Fruit fly (Drosophila melanogaster) whole organism, embryonic: ENCODE data around the gene RpL32.

Source experiments
- CG10321 ChIP-seq: fragments of 200-800 bp; sonication (Bioruptor generic); IDR thresholded peaks from 2 replicates; pipeline ENCODE4 v1.3.6; 2022; ENCODE audit warnings: missing biosample characterization, missing genetic modification characterization
- CG10543 ChIP-seq: fragments of 200-800 bp; sonication (Bioruptor generic); optimal IDR thresholded peaks from 3 replicates; lab custom pipeline; 2017; ENCODE audit warnings: missing biosample characterization, mild to moderate bottlenecking, missing genetic modification characterization, moderate library complexity
- CG10654 ChIP-seq: fragments of 200-800 bp; sonication (Bioruptor generic); optimal IDR thresholded peaks from 2 replicates; lab custom pipeline; 2016; ENCODE audit warnings: missing biosample characterization, missing genetic modification characterization
- CG11695 ChIP-seq: fragments of 200-800 bp; sonication (Bioruptor generic); IDR thresholded peaks from 3 replicates; pipeline ENCODE4 v1.3.6; 2022; ENCODE audit warnings: missing biosample characterization, missing genetic modification characterization
- CG12236 ChIP-seq: fragments of 200-800 bp; sonication (Bioruptor generic); optimal IDR thresholded peaks from 2 replicates; lab custom pipeline; 2016; ENCODE audit warnings: missing biosample characterization, missing genetic modification characterization
- CG1233 ChIP-seq: fragments of 200-800 bp; sonication (Bioruptor generic); optimal IDR thresholded peaks from 4 replicates; lab custom pipeline; 2018; ENCODE audit warnings: missing biosample characterization, mild to moderate bottlenecking, missing genetic modification characterization
- CG12769 ChIP-seq: fragments of 200-800 bp; sonication (Bioruptor generic); optimal IDR thresholded peaks from 2 replicates; lab custom pipeline; 2019; ENCODE audit warnings: missing biosample characterization, mild to moderate bottlenecking, missing genetic modification characterization, moderate library complexity
- CG14710 ChIP-seq: fragments of 200-800 bp; sonication (Bioruptor generic); optimal IDR thresholded peaks from 3 replicates; lab custom pipeline; 2019; ENCODE audit warnings: missing biosample characterization, mild to moderate bottlenecking, missing genetic modification characterization, moderate library complexity
- CG16815 ChIP-seq: fragments of 200-800 bp; sonication (Bioruptor generic); optimal IDR thresholded peaks from 3 replicates; lab custom pipeline; 2017; ENCODE audit warnings: missing biosample characterization, mild to moderate bottlenecking, missing genetic modification characterization
- CG17186 ChIP-seq: fragments of 200-800 bp; sonication (Bioruptor generic); optimal IDR thresholded peaks from 3 replicates; lab custom pipeline; 2017; ENCODE audit warnings: missing biosample characterization, missing genetic modification reagents, missing genetic modification characterization
- CG17361 ChIP-seq: fragments of 200-800 bp; sonication (Bioruptor generic); IDR thresholded peaks from 3 replicates; pipeline ENCODE4 v1.3.6; 2022; ENCODE audit warnings: missing biosample characterization, missing genetic modification characterization
- CG18262 ChIP-seq: fragments of 200-800 bp; optimal IDR thresholded peaks from 3 replicates; lab custom pipeline; 2019; ENCODE audit warnings: missing biosample characterization, mild to moderate bottlenecking, missing genetic modification characterization, moderate library complexity
- CG1832 ChIP-seq: fragments of 200-800 bp; sonication (Bioruptor generic); optimal IDR thresholded peaks from 2 replicates; lab custom pipeline; 2017; ENCODE audit warnings: missing biosample characterization, mild to moderate bottlenecking, missing genetic modification characterization, inconsistent platforms
- CG31224 ChIP-seq: fragments of 200-800 bp; sonication (Bioruptor generic); IDR thresholded peaks from 2 replicates; pipeline ENCODE4 v1.3.6; 2022; ENCODE audit warnings: missing biosample characterization, missing genetic modification characterization
- CG34224 ChIP-seq: fragments of 200-800 bp; sonication (Bioruptor generic); IDR thresholded peaks from 3 replicates; pipeline ENCODE4 v1.3.6; 2022; ENCODE audit warnings: missing biosample characterization, missing genetic modification characterization; ENCODE audit not compliant: partially characterized antibody
- CG4360 ChIP-seq: fragments of 200-800 bp; sonication (Bioruptor generic); IDR thresholded peaks from 2 replicates; pipeline ENCODE4 v1.3.6; 2022; ENCODE audit warnings: missing biosample characterization, missing genetic modification characterization
- CG4617 ChIP-seq: fragments of 200-800 bp; sonication (Bioruptor generic); optimal IDR thresholded peaks from 3 replicates; lab custom pipeline; 2016; ENCODE audit warnings: missing biosample characterization, missing genetic modification characterization, borderline replicate concordance
- CG6765 ChIP-seq: fragments of 200-800 bp; sonication (Bioruptor generic); optimal IDR thresholded peaks from 3 replicates; lab custom pipeline; 2017; ENCODE audit warnings: missing biosample characterization, mild to moderate bottlenecking, missing genetic modification characterization
- CG6791 ChIP-seq: fragments of 200-800 bp; sonication (Bioruptor generic); IDR thresholded peaks from 3 replicates; pipeline ENCODE4 v1.3.6; 2022; ENCODE audit warnings: missing biosample characterization, missing genetic modification characterization; ENCODE audit not compliant: partially characterized antibody
- CG6813 ChIP-seq: fragments of 200-800 bp; sonication (Bioruptor generic); optimal IDR thresholded peaks from 2 replicates; lab custom pipeline; 2017; ENCODE audit warnings: missing biosample characterization, missing genetic modification characterization, mild to moderate bottlenecking, moderate library complexity, missing genetic modification reagents
- CG9215 ChIP-seq: fragments of 200-800 bp; sonication (Bioruptor generic); IDR thresholded peaks from 2 replicates; pipeline ENCODE4 v1.3.6; 2022; ENCODE audit warnings: missing biosample characterization, missing genetic modification characterization
- CHES-1-like ChIP-seq: fragments of 200-800 bp; sonication (Bioruptor generic); optimal IDR thresholded peaks from 2 replicates; lab custom pipeline; 2016; ENCODE audit warnings: missing biosample characterization, missing genetic modification characterization
- CrebB ChIP-seq: fragments of 200-800 bp; sonication (Bioruptor generic); optimal IDR thresholded peaks from 3 replicates; lab custom pipeline; 2018; ENCODE audit warnings: missing biosample characterization, mild to moderate bottlenecking, missing genetic modification characterization
- Dip2 ChIP-seq: fragments of 200-800 bp; sonication (Bioruptor generic); IDR thresholded peaks from 2 replicates; pipeline ENCODE4 v1.3.6; 2022; ENCODE audit warnings: missing biosample characterization, missing genetic modification characterization
- Doc3 ChIP-seq: fragments of 200-800 bp; sonication (Bioruptor generic); IDR thresholded peaks from 3 replicates; pipeline ENCODE4 v1.3.6; 2022; ENCODE audit warnings: missing biosample characterization, missing genetic modification characterization; ENCODE audit not compliant: partially characterized antibody
- Eip74EF ChIP-seq, 2 experiments: fragments of 200-800 bp in 1 of 2; fragments of >200 bp in 1 of 2; sonication (Bioruptor generic) in 1 of 2; optimal IDR thresholded peaks; 2 replicates each; lab custom pipeline; 2017 to 2019; ENCODE audit warnings: missing biosample characterization in 2 of 2, missing genetic modification characterization in 2 of 2, mild to moderate bottlenecking in 1 of 2, moderate library complexity in 1 of 2
- Fer1 ChIP-seq: fragments of 200-800 bp; sonication (Bioruptor generic); optimal IDR thresholded peaks from 2 replicates; lab custom pipeline; 2017; ENCODE audit warnings: missing biosample characterization, mild to moderate bottlenecking, missing genetic modification characterization
- HHEX ChIP-seq: fragments of 200-800 bp; sonication (Bioruptor generic); optimal IDR thresholded peaks from 3 replicates; lab custom pipeline; 2017; ENCODE audit warnings: missing biosample characterization, mild to moderate bottlenecking, missing genetic modification characterization, missing genetic modification reagents
- HmgD ChIP-seq: fragments of 200-800 bp; sonication (Bioruptor generic); optimal IDR thresholded peaks from 3 replicates; lab custom pipeline; 2016; ENCODE audit warnings: missing biosample characterization, missing genetic modification characterization
- Nf-YC ChIP-seq: fragments of 200-800 bp; optimal IDR thresholded peaks from 3 replicates; lab custom pipeline; 2019; ENCODE audit warnings: missing biosample characterization, mild to moderate bottlenecking, missing genetic modification characterization, moderate library complexity
- Opbp ChIP-seq: fragments of 200-800 bp; sonication (Bioruptor generic); IDR thresholded peaks from 3 replicates; pipeline ENCODE4 v1.3.6; 2022; ENCODE audit warnings: missing biosample characterization, missing genetic modification characterization; ENCODE audit not compliant: partially characterized antibody
- abd-A ChIP-seq: fragments of 200-800 bp; sonication (Bioruptor generic); optimal IDR thresholded peaks from 3 replicates; lab custom pipeline; 2019; ENCODE audit warnings: missing biosample characterization, mild to moderate bottlenecking, missing genetic modification characterization, moderate library complexity
- ap ChIP-seq: fragments of 200-800 bp; sonication (Bioruptor generic); IDR thresholded peaks from 2 replicates; pipeline ENCODE4 v1.3.6; 2022; ENCODE audit warnings: missing biosample characterization, missing genetic modification characterization
- ase ChIP-seq: fragments of 200-800 bp; sonication (Bioruptor generic); IDR thresholded peaks from 3 replicates; pipeline ENCODE4 v1.3.6; 2022; ENCODE audit warnings: missing biosample characterization, missing genetic modification characterization
- bigmax ChIP-seq: fragments of 200-800 bp; sonication (Bioruptor generic); optimal IDR thresholded peaks from 2 replicates; lab custom pipeline; 2018; ENCODE audit warnings: missing biosample characterization, mild to moderate bottlenecking, missing genetic modification characterization
- cas ChIP-seq: fragments of 200-800 bp; sonication (Bioruptor generic); IDR thresholded peaks from 2 replicates; pipeline ENCODE4 v1.3.6; 2022; ENCODE audit warnings: missing biosample characterization, missing genetic modification characterization
- chif ChIP-seq, 2 experiments: fragments of 200-800 bp; sonication (Bioruptor generic); optimal IDR thresholded peaks; 3 replicates each; lab custom pipeline; 2016; ENCODE audit warnings: missing biosample characterization in 2 of 2, missing genetic modification characterization in 2 of 2
- cwo ChIP-seq: fragments of 200-800 bp; sonication (Bioruptor generic); optimal IDR thresholded peaks from 3 replicates; lab custom pipeline; 2017; ENCODE audit warnings: missing biosample characterization, missing genetic modification characterization, mild to moderate bottlenecking, moderate library complexity, missing genetic modification reagents
- ems ChIP-seq: fragments of 200-800 bp; sonication (Bioruptor generic); optimal IDR thresholded peaks from 3 replicates; lab custom pipeline; 2016; ENCODE audit warnings: missing biosample characterization, missing genetic modification characterization
- eyg ChIP-seq: fragments of 200-800 bp; sonication (Bioruptor generic); optimal IDR thresholded peaks from 3 replicates; lab custom pipeline; 2016; ENCODE audit warnings: missing biosample characterization, missing genetic modification characterization
- fd64A ChIP-seq: fragments of 200-800 bp; sonication (Bioruptor generic); optimal IDR thresholded peaks from 3 replicates; lab custom pipeline; 2018; ENCODE audit warnings: missing biosample characterization, mild to moderate bottlenecking, missing genetic modification characterization
- gcm2 ChIP-seq: fragments of 200-800 bp; sonication (Bioruptor generic); optimal IDR thresholded peaks from 2 replicates; lab custom pipeline; 2016; ENCODE audit warnings: missing biosample characterization, missing genetic modification characterization
- inv ChIP-seq: fragments of 200-800 bp; sonication (Bioruptor generic); IDR thresholded peaks from 2 replicates; pipeline ENCODE4 v1.3.6; 2022; ENCODE audit warnings: missing biosample characterization, missing genetic modification characterization; ENCODE audit not compliant: partially characterized antibody
- pan ChIP-seq, 4 experiments: fragments of >200 bp in 3 of 4; fragments of 200-800 bp in 1 of 4; sonication (Bioruptor generic) in 1 of 4; optimal IDR thresholded peaks in 3 of 4; IDR thresholded peaks in 1 of 4; 2 replicates each; pipeline versions ENCODE4 v1.3.6 to Lab custom; 2017 to 2022; ENCODE audit warnings: missing biosample characterization in 2 of 4, missing genetic modification characterization in 2 of 4, mixed read lengths in 1 of 4
- sob ChIP-seq: fragments of 200-800 bp; sonication (Bioruptor generic); IDR thresholded peaks from 2 replicates; pipeline ENCODE4 v1.3.6; 2022; ENCODE audit warnings: missing biosample characterization, missing genetic modification characterization
- ttk ChIP-seq: fragments of 200-800 bp; sonication (Bioruptor generic); IDR thresholded peaks from 2 replicates; pipeline ENCODE4 v2.1.2; 2022; ENCODE audit warnings: missing biosample characterization, missing genetic modification characterization
- z ChIP-seq: fragments of 200-800 bp; sonication (Bioruptor generic); IDR thresholded peaks from 3 replicates; pipeline ENCODE4 v1.3.6; 2022; ENCODE audit warnings: missing biosample characterization, missing genetic modification characterization

Gene RpL32

DNA sequence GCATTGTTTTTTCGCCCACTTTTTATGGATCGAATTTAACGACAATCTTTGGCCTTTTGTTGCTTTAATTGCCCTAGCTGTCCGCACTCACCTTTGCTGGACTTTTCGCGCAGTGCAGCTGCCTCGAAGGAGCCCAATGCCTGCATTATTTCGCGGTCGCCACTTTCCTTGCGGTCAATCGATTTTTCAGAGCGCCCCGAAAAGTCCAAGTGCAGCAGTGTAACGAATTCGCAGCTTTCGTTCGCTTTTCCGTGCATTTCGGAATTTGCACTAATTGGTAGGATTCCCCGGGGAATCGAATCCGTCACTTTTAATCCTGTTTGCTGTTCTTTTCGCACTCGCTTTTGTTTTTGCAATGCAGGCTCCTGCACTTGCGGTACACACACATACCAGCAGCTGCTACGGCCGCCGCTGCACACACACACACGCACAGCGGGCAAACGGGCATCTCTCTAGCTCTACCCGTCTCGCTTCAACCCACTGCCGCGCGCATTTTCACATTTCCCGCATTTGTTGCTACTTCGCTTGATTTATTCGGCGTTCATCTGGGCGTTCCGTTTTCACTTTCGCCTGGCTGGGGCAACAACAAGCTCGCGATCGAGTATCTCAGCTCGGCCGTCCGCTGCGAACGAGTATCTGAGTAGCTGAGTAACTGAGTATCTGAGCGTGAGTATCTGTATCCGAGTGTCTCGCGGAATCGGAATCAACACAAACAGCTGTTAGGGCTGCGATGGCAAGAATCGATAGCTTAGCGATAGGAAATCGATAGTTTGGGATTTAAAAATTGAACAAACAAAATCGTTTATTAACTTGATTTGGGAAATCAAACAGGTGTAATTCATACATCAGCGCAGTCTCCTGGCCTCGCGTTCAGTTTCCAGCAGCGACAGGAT lies 24.2 kb downstream of the RpL32 start, which contains the start of gene Mgat2 (continued):
- TF ChIP-seq ase (GFP tag; lab: Robert Waterston, UW) (no peak), CG9215 (GFP tag; lab: Robert Waterston, UW) (no peak), CG6813 (GFP tag; lab: Kevin White, UChicago) (peak; percentile 55), HHEX (GFP tag; lab: Kevin White, UChicago) (peak; percentile 18), pan (optimal IDR thresholded peaks at IDR 0.05; lab: Kevin White, UChicago) (no peak), pan (GFP tag; optimal IDR thresholded peaks at IDR 0.05 in 1 of 2, IDR thresholded peaks at IDR 0.05 in 1 of 2) (no peak), CG6765 (peak; percentile 28), cas (no peak), CG14710 (tag; lab: Kevin White, UChicago) (peak; percentile 19), Nf-YC (tag; lab: Kevin White, UChicago) (peak; percentile 55), chif (GFP tag; optimal IDR thresholded peaks at IDR 0.05; lab: Kevin White, UChicago) (peak in 1 of 2 experiments; percentile 7), CG31224 (GFP tag; lab: Robert Waterston, UW) (no peak), CG17361 (GFP tag; lab: Robert Waterston, UW) (peak; percentile 5; the same call in 1 of the 3 replicates), CG6791 (GFP tag; lab: Robert Waterston, UW) (peak; percentile 86), ems (GFP tag; lab: Kevin White, UChicago) (peak; percentile 11), CG1832 (GFP tag; lab: Kevin White, UChicago) (peak; percentile 76), abd-A (tag; lab: Kevin White, UChicago) (peak; percentile 96), CG4617 (GFP tag; lab: Kevin White, UChicago) (peak; percentile 12), z (GFP tag; lab: Robert Waterston, UW) (peak; percentile 93), CG10654 (GFP tag; lab: Kevin White, UChicago) (no peak), HmgD (GFP tag; lab: Kevin White, UChicago) (peak; percentile 51), Opbp (GFP tag; lab: Robert Waterston, UW) (peak; percentile 81), CG34224 (GFP tag; lab: Robert Waterston, UW) (peak; percentile 97), CG16815 (GFP tag; lab: Kevin White, UChicago) (no peak), inv (GFP tag; lab: Robert Waterston, UW) (peak; percentile 74), CG11695 (GFP tag; lab: Robert Waterston, UW) (peak; percentile 30; the same call in 1 of the 3 replicates), gcm2 (GFP tag; lab: Kevin White, UChicago) (peak; percentile 32), ttk (no peak), ap (GFP tag; lab: Robert Waterston, UW) (no peak), CG4360 (GFP tag; lab: Robert Waterston, UW) (peak; percentile 92), CG12236 (GFP tag; lab: Kevin White, UChicago) (peak; percentile 14), eyg (GFP tag; lab: Kevin White, UChicago) (peak; percentile 35), CG12769 (tag; lab: Kevin White, UChicago) (peak; percentile 95), Dip2 (no peak), CG10321 (GFP tag; lab: Robert Waterston, UW) (peak; percentile 72), CG1233 (GFP tag; lab: Kevin White, UChicago) (peak; percentile 19), Eip74EF (GFP tag; optimal IDR thresholded peaks at IDR 0.05; lab: Kevin White, UChicago) (peak in 1 of 2 experiments; percentile 61), CrebB (tag; lab: Kevin White, UChicago) (peak; percentile 47), Fer1 (GFP tag; lab: Kevin White, UChicago) (peak; percentile 74), cwo (GFP tag; lab: Kevin White, UChicago) (no peak), fd64A (peak; percentile 67), CG10543 (GFP tag; lab: Kevin White, UChicago) (peak; percentile 77), CG18262 (tag; lab: Kevin White, UChicago) (peak; percentile 30), bigmax (GFP tag; lab: Kevin White, UChicago) (peak; percentile 15), Doc3 (GFP tag; lab: Robert Waterston, UW) (peak; percentile 94), CG17186 (GFP tag; lab: Kevin White, UChicago) (peak; percentile 24), sob (GFP tag; lab: Robert Waterston, UW) (peak; percentile 37; the same call in 1 of the 2 replicates), CHES-1-like (GFP tag; lab: Kevin White, UChicago) (peak; percentile 44)
